Fruit fly (Drosophila melanogaster) whole organism, wandering third instar larva: Measurements from ENCODE around the gene CG8916.

ENCODE experiments used
- GATAd ChIP-seq: sonication (Bioruptor generic); optimal IDR thresholded peaks from 2 replicates; lab custom pipeline; 2016; ENCODE audit warnings: missing biosample characterization, missing genetic modification characterization
- Mio ChIP-seq: sonication (Bioruptor generic); optimal IDR thresholded peaks from 2 replicates; lab custom pipeline; 2016; ENCODE audit warnings: missing biosample characterization, missing genetic modification characterization
- Myc ChIP-seq: fragments of >200 bp; optimal IDR thresholded peaks from 2 replicates; lab custom pipeline; 2017
- N ChIP-seq: fragments of >200 bp; optimal IDR thresholded peaks from 2 replicates; lab custom pipeline; 2018; ENCODE audit warnings: missing biosample characterization, missing external identifiers, missing genetic modification characterization
- Rel ChIP-seq, 2 experiments: fragments of 200-800 bp; sonication (Bioruptor generic) in 1 of 2; optimal IDR thresholded peaks; 2 replicates in 1 of 2; 3 replicates in 1 of 2; lab custom pipeline; 2016 to 2019; ENCODE audit warnings: mild to moderate bottlenecking in 2 of 2, missing biosample characterization in 2 of 2, missing genetic modification characterization in 2 of 2, moderate library complexity in 1 of 2
- br ChIP-seq: fragments of 200-800 bp; sonication (Bioruptor generic); optimal IDR thresholded peaks from 2 replicates; lab custom pipeline; 2016; ENCODE audit warnings: missing biosample characterization, missing genetic modification characterization
- ey ChIP-seq: fragments of 200-800 bp; sonication (Bioruptor generic); optimal IDR thresholded peaks from 2 replicates; lab custom pipeline; 2016; ENCODE audit warnings: missing biosample characterization, missing genetic modification characterization
- foxo ChIP-seq, 2 experiments: fragments of 200-800 bp; sonication (Bioruptor generic); optimal IDR thresholded peaks; 2 replicates in 1 of 2; 3 replicates in 1 of 2; lab custom pipeline; 2016 to 2017; ENCODE audit warnings: missing biosample characterization in 2 of 2, missing genetic modification characterization in 2 of 2
- h ChIP-seq: fragments of 200-800 bp; sonication (Bioruptor generic); optimal IDR thresholded peaks from 3 replicates; lab custom pipeline; 2016; ENCODE audit warnings: missing biosample characterization, mild to moderate bottlenecking, missing genetic modification characterization
- lola ChIP-seq: fragments of >200 bp; optimal IDR thresholded peaks from 2 replicates; lab custom pipeline; 2017; ENCODE audit warnings: missing biosample characterization, missing genetic modification characterization
- psq ChIP-seq: fragments of 200-800 bp; sonication (Bioruptor generic); optimal IDR thresholded peaks from 3 replicates; lab custom pipeline; 2017; ENCODE audit warnings: missing biosample characterization, mild to moderate bottlenecking, missing genetic modification characterization, moderate library complexity
- woc ChIP-seq: sonication (Bioruptor generic); optimal IDR thresholded peaks from 2 replicates; lab custom pipeline; 2016; ENCODE audit warnings: missing biosample characterization, mild to moderate bottlenecking, missing genetic modification characterization

dm6 chrX:15941527-15941926 lies 19.8 kb downstream of the CG8916 start:
- no peak for TF ChIP-seq foxo (GFP tag; optimal IDR thresholded peaks at IDR 0.05; lab: Kevin White, UChicago)
- TF ChIP-seq lola (GFP tag; lab: Kevin White, UChicago) = no peak
- no peak for TF ChIP-seq psq (GFP tag; lab: Kevin White, UChicago)
- TF ChIP-seq Myc (lab: Kevin White, UChicago) = no peak
- no peak for TF ChIP-seq N
- TF ChIP-seq Rel (GFP tag; optimal IDR thresholded peaks at IDR 0.05; lab: Kevin White, UChicago) = no peak
- no peak for TF ChIP-seq Rel (tag; optimal IDR thresholded peaks at IDR 0.05; lab: Kevin White, UChicago)
- no peak for TF ChIP-seq h
- no peak for TF ChIP-seq woc (GFP tag; lab: Kevin White, UChicago)
- no peak for TF ChIP-seq ey (GFP tag; lab: Kevin White, UChicago)
- TF ChIP-seq GATAd (GFP tag; lab: Kevin White, UChicago) = no peak
- no peak for TF ChIP-seq Mio (GFP tag; lab: Kevin White, UChicago)
- no peak for TF ChIP-seq br (GFP tag; lab: Kevin White, UChicago)
